Fruit fly (Drosophila melanogaster) whole organism, prepupa: ENCODE measurements around the gene Vav.

Source experiments
- CG11294 ChIP-seq: fragments of 200-800 bp; sonication (Bioruptor generic); IDR thresholded peaks from 2 replicates; pipeline ENCODE4 v1.3.6; 2022; ENCODE audit warnings: missing biosample characterization, missing genetic modification characterization
- CG11762 ChIP-seq: fragments of 200-800 bp; sonication (Bioruptor generic); optimal IDR thresholded peaks from 3 replicates; lab custom pipeline; 2016; ENCODE audit warnings: missing biosample characterization, missing genetic modification characterization; ENCODE audit not compliant: insufficient read depth
- CG11902 ChIP-seq: fragments of 200-800 bp; sonication (Bioruptor generic); optimal IDR thresholded peaks from 3 replicates; lab custom pipeline; 2016; ENCODE audit warnings: missing biosample characterization, missing genetic modification characterization
- CG16779 ChIP-seq: fragments of 200-800 bp; sonication (Bioruptor generic); optimal IDR thresholded peaks from 3 replicates; lab custom pipeline; 2017; ENCODE audit warnings: missing biosample characterization, mild to moderate bottlenecking, missing genetic modification characterization
- CG3032 ChIP-seq: fragments of 200-800 bp; optimal IDR thresholded peaks from 2 replicates; lab custom pipeline; 2019; ENCODE audit warnings: missing biosample characterization, mild to moderate bottlenecking, missing genetic modification characterization, moderate library complexity
- CG31627 ChIP-seq: fragments of 200-800 bp; sonication (Bioruptor generic); optimal IDR thresholded peaks from 3 replicates; lab custom pipeline; 2016; ENCODE audit warnings: missing biosample characterization, missing genetic modification characterization
- CG34406 ChIP-seq: fragments of 200-800 bp; sonication (Bioruptor generic); optimal IDR thresholded peaks from 3 replicates; lab custom pipeline; 2016; ENCODE audit warnings: missing biosample characterization, missing genetic modification characterization
- CG4318 ChIP-seq: fragments of 200-800 bp; sonication (Bioruptor generic); optimal IDR thresholded peaks from 3 replicates; lab custom pipeline; 2017; ENCODE audit warnings: missing biosample characterization, mild to moderate bottlenecking, missing genetic modification characterization
- CG6163 ChIP-seq: fragments of 200-800 bp; sonication (Bioruptor generic); IDR thresholded peaks from 3 replicates; pipeline ENCODE4 v1.3.6; 2022; ENCODE audit warnings: missing biosample characterization, missing genetic modification characterization
- CG6792 ChIP-seq: fragments of 200-800 bp; sonication (Bioruptor generic); optimal IDR thresholded peaks from 3 replicates; lab custom pipeline; 2016; ENCODE audit warnings: missing biosample characterization, missing genetic modification characterization
- CG7368 ChIP-seq: fragments of 200-800 bp; sonication (Bioruptor generic); optimal IDR thresholded peaks from 3 replicates; lab custom pipeline; 2016; ENCODE audit warnings: missing biosample characterization, missing genetic modification characterization
- CG8319 ChIP-seq: fragments of 200-800 bp; sonication (Bioruptor generic); optimal IDR thresholded peaks from 3 replicates; lab custom pipeline; 2016; ENCODE audit warnings: missing biosample characterization, missing genetic modification characterization
- CG8632 ChIP-seq: fragments of 200-800 bp; sonication (Bioruptor generic); optimal IDR thresholded peaks from 3 replicates; lab custom pipeline; 2016; ENCODE audit warnings: missing biosample characterization, missing genetic modification characterization
- Eip78C ChIP-seq: fragments of 200-800 bp; sonication (Bioruptor generic); peaks from one replicate; lab custom pipeline; 2016; ENCODE audit warnings: missing biosample characterization, missing genetic modification characterization
- Ets96B ChIP-seq: fragments of 200-800 bp; optimal IDR thresholded peaks from 2 replicates; lab custom pipeline; 2019; ENCODE audit warnings: missing biosample characterization, mild to moderate bottlenecking, missing genetic modification characterization, moderate library complexity
- Gug ChIP-seq: fragments of 200-800 bp; sonication (Bioruptor generic); IDR thresholded peaks from 2 replicates; pipeline ENCODE4 v1.3.6; 2022; ENCODE audit warnings: missing biosample characterization, missing genetic modification characterization
- Hr38 ChIP-seq: sonication (Bioruptor generic); optimal IDR thresholded peaks from 2 replicates; lab custom pipeline; 2016; ENCODE audit warnings: missing biosample characterization, missing genetic modification characterization
- Hr39 ChIP-seq: fragments of 200-800 bp; sonication (Bioruptor generic); optimal IDR thresholded peaks from 2 replicates; lab custom pipeline; 2016; ENCODE audit warnings: missing biosample characterization, missing genetic modification characterization
- Lpt ChIP-seq: fragments of 200-800 bp; sonication (Bioruptor generic); optimal IDR thresholded peaks from 3 replicates; lab custom pipeline; 2016; ENCODE audit warnings: missing biosample characterization, missing genetic modification characterization
- Met ChIP-seq: fragments of 200-800 bp; sonication (Bioruptor generic); optimal IDR thresholded peaks from 3 replicates; lab custom pipeline; 2016; ENCODE audit warnings: missing biosample characterization, missing genetic modification characterization
- OdsH ChIP-seq: fragments of 200-800 bp; sonication (Bioruptor generic); optimal IDR thresholded peaks from 3 replicates; lab custom pipeline; 2016; ENCODE audit warnings: missing biosample characterization, missing genetic modification characterization
- Sox14 ChIP-seq: fragments of 200-800 bp; sonication (Bioruptor generic); optimal IDR thresholded peaks from 3 replicates; lab custom pipeline; 2016; ENCODE audit warnings: missing biosample characterization, missing genetic modification characterization
- achi ChIP-seq: fragments of 200-800 bp; sonication (Bioruptor generic); optimal IDR thresholded peaks from 3 replicates; lab custom pipeline; 2016; ENCODE audit warnings: missing biosample characterization, missing genetic modification characterization
- cyc ChIP-seq: fragments of 200-800 bp; sonication (Bioruptor generic); optimal IDR thresholded peaks from 3 replicates; lab custom pipeline; 2016; ENCODE audit warnings: missing biosample characterization, missing genetic modification characterization
- eg ChIP-seq: fragments of 200-800 bp; sonication (Bioruptor generic); IDR thresholded peaks from 3 replicates; pipeline ENCODE4 v1.3.6; 2022; ENCODE audit warnings: missing biosample characterization, missing genetic modification characterization
- esn ChIP-seq: fragments of 200-800 bp; sonication (Bioruptor generic); optimal IDR thresholded peaks from 2 replicates; lab custom pipeline; 2016; ENCODE audit warnings: missing biosample characterization, mild to moderate bottlenecking, missing genetic modification characterization, moderate library complexity
- fkh ChIP-seq: fragments of 200-800 bp; sonication (Bioruptor generic); optimal IDR thresholded peaks from 3 replicates; lab custom pipeline; 2017; ENCODE audit warnings: missing biosample characterization, mild to moderate bottlenecking, missing genetic modification characterization, moderate library complexity
- lz ChIP-seq: fragments of 200-800 bp; sonication (Bioruptor generic); optimal IDR thresholded peaks from 3 replicates; lab custom pipeline; 2016; ENCODE audit warnings: missing biosample characterization, missing genetic modification characterization
- net ChIP-seq: fragments of 200-800 bp; sonication (Bioruptor generic); optimal IDR thresholded peaks from 3 replicates; lab custom pipeline; 2016; ENCODE audit warnings: missing biosample characterization, missing genetic modification characterization
- spab ChIP-seq: fragments of 200-800 bp; sonication (Bioruptor generic); optimal IDR thresholded peaks from 2 replicates; lab custom pipeline; 2017; ENCODE audit warnings: missing biosample characterization, mild to moderate bottlenecking, missing genetic modification characterization, missing genetic modification reagents
- svp ChIP-seq: fragments of 200-800 bp; sonication (Bioruptor generic); peaks from one replicate; lab custom pipeline; 2016; ENCODE audit warnings: missing biosample characterization, missing genetic modification characterization
- vri ChIP-seq: fragments of 200-800 bp; sonication (Bioruptor generic); optimal IDR thresholded peaks from 3 replicates; lab custom pipeline; 2016; ENCODE audit warnings: missing biosample characterization, mild to moderate bottlenecking, missing genetic modification characterization

The Vav gene

DNA sequence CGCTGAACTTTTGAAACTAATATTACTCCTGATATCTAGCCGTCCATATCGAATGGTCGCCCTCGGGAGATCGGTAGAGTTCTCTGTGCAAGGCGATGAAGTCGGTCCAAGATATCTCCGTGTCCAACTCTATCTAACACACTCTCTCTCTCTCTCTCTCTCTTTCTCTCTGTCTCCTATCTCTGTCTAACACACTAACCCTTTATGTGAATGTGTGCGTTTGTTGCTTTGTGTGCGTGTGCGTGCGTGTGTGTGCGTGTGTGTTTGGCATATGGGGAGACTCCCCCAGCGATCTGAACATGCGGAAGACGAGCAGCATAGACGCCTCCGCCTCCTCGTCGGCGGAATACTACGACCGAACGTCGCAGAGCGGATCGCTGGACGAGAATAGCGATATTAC, 2.8 kb downstream of the Vav start:
- no peak for TF ChIP-seq spab (GFP tag; lab: Kevin White, UChicago)
- no peak for TF ChIP-seq CG11902
- TF ChIP-seq vri (GFP tag; lab: Kevin White, UChicago): no peak
- TF ChIP-seq Gug (GFP tag; lab: Robert Waterston, UW): no peak
- TF ChIP-seq CG3032 (tag; lab: Kevin White, UChicago): no peak
- no peak for TF ChIP-seq CG34406
- TF ChIP-seq CG6792 (GFP tag; lab: Kevin White, UChicago): no peak
- TF ChIP-seq Lpt (GFP tag; lab: Kevin White, UChicago): no peak
- TF ChIP-seq CG8632 (GFP tag; lab: Kevin White, UChicago): no peak
- no peak for TF ChIP-seq esn (GFP tag; lab: Kevin White, UChicago)
- no peak for TF ChIP-seq svp
- TF ChIP-seq CG4318 (GFP tag; lab: Kevin White, UChicago): no peak
- TF ChIP-seq CG16779 (tag; lab: Kevin White, UChicago): no peak
- no peak for TF ChIP-seq cyc
- TF ChIP-seq Hr38 (GFP tag; lab: Kevin White, UChicago): no peak
- no peak for TF ChIP-seq Ets96B (tag; lab: Kevin White, UChicago)

- TF ChIP-seq CG7368 (no peak), svp (no peak), CG11294 (no peak), CG11762 (GFP tag; lab: Kevin White, UChicago) (no peak), lz (no peak), CG8319 (GFP tag; lab: Kevin White, UChicago) (no peak), vri (GFP tag; lab: Kevin White, UChicago) (no peak), fkh (GFP tag; lab: Kevin White, UChicago) (no peak), achi (no peak), Hr39 (GFP tag; lab: Kevin White, UChicago) (no peak), Lpt (GFP tag; lab: Kevin White, UChicago) (no peak)
Measured at dm6 chrX:19265802-19266479, 4.3 kb downstream of the Vav start.

DNA sequence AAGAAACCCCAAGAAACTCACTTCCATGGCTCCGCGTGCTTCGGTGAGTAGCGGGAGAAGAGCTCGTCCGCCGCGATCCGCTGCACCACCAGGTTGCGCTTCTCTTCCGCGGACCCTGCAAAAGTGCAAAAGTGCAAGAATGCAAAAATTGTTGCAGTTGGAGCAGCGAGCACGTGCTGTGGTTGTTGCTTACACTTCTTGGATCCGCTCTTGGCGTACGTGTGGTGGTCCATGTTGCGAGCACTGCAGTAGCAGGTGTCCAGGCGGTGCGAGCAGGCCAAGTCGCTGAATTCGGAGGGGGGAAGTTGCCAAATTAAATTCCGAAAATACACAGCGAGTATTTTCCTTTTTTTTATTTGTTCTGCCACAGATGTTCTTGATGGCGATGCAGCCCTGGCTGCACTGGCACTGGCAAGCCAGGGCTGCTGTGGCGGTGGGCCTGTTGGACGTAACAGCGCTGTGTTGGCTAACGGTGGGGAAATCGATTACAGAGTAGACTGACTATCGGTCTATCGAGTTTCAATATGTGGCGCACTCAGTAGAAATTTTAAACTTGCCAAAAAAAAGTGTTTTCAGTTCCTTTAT, 7.0 kb downstream of the Vav start, which contains the start of gene CG8010:
Gene CG8010, minus strand, starts transcription at position 413 of the 585 bp plus-strand sequence.
- peak; percentile 76 for TF ChIP-seq fkh (GFP tag; lab: Kevin White, UChicago)
- peak; percentile 5 for TF ChIP-seq CG31627 (GFP tag; lab: Kevin White, UChicago)
- TF ChIP-seq net (GFP tag; lab: Kevin White, UChicago): no peak
- no peak for TF ChIP-seq spab (GFP tag; lab: Kevin White, UChicago)
- peak; percentile 35 for TF ChIP-seq esn (GFP tag; lab: Kevin White, UChicago)
- no peak for TF ChIP-seq Met
- peak; percentile 42 for TF ChIP-seq cyc
- TF ChIP-seq Eip78C (GFP tag; lab: Kevin White, UChicago): peak; percentile 41
- TF ChIP-seq Sox14 (GFP tag; lab: Kevin White, UChicago): peak; percentile 42
- TF ChIP-seq OdsH (GFP tag; lab: Kevin White, UChicago): no peak
- peak; percentile 3 for TF ChIP-seq lz
- no peak for TF ChIP-seq Ets96B (tag; lab: Kevin White, UChicago)
- TF ChIP-seq CG7368: no peak
- peak; percentile 32; the same call in 1 of the 3 replicates for TF ChIP-seq CG6163 (GFP tag; lab: Robert Waterston, UW)
- TF ChIP-seq eg (GFP tag; lab: Robert Waterston, UW): peak; percentile 58; the same call in 1 of the 3 replicates

dm6 chrX:19276489-19277117, 15.0 kb downstream of the Vav start, which contains the start of the genes CG32537 and CG32536:
TSS of gene CG32537 (minus strand) at chrX:19276539.
TSS of gene CG32536 (minus strand) at chrX:19276898.
- TF ChIP-seq Eip78C (GFP tag; lab: Kevin White, UChicago): peak; percentile 34
- TF ChIP-seq CG11762 (GFP tag; lab: Kevin White, UChicago): no peak
